Worm (Caenorhabditis elegans): Measurements from ENCODE around the gene nhr-93.

Gene nhr-93

ce11 chrV:3535260-3535659, 2.9 kb downstream of the nhr-93 start, which contains the start of gene nhr-221:
Gene nhr-221, minus strand, starts transcription at chrV:3535360.
- TF ChIP-seq efl-1 (optimal IDR thresholded peaks at IDR 0.05) (no peak), efl-1 (GFP tag; optimal IDR thresholded peaks at IDR 0.05 in 1 of 2) (peak in 1 of 2 experiments; percentile 47), fos-1 (tag; optimal IDR thresholded peaks at IDR 0.05) (no peak)

- TF ChIP-seq nhr-20 (tag; optimal IDR thresholded peaks at IDR 0.05) (no peak), unc-86 (tag; optimal IDR thresholded peaks at IDR 0.05) (no peak), zag-1 (tag; optimal IDR thresholded peaks at IDR 0.05) (no peak), fkh-8 (tag; optimal IDR thresholded peaks at IDR 0.05) (peak; percentile 35)
These were observed 7.8 kb downstream of the nhr-93 start, which contains the start of gene srbc-66 for ce11 chrV:3530403-3530802. Gene srbc-66, plus strand, starts transcription at chrV:3530703.

ce11 chrV:3526882-3527281, 11.3 kb downstream of the nhr-93 start, which contains the start of gene str-260:
Gene str-260, plus strand, starts transcription at chrV:3527182.
- TF ChIP-seq irx-1 (tag; optimal IDR thresholded peaks at IDR 0.05) (no peak), C34B4.2 (tag; optimal IDR thresholded peaks at IDR 0.05) (no peak), aha-1 (tag; optimal IDR thresholded peaks at IDR 0.05) (no peak), ceh-82 (tag; optimal IDR thresholded peaks at IDR 0.05) (no peak), tbx-2 (tag; optimal IDR thresholded peaks at IDR 0.05) (no peak), lin-15B (tag; optimal IDR thresholded peaks at IDR 0.05) (no peak), hlh-4 (tag; optimal IDR thresholded peaks at IDR 0.05) (no peak), egl-13 (tag; optimal IDR thresholded peaks at IDR 0.05) (no peak), nhr-76 (tag; optimal IDR thresholded peaks at IDR 0.05) (no peak), nhr-20 (tag; optimal IDR thresholded peaks at IDR 0.05) (no peak), hpl-2 (GFP tag; optimal IDR thresholded peaks at IDR 0.05) (no peak)

- TF ChIP-seq nhr-28 (tag; optimal IDR thresholded peaks at IDR 0.05): no peak
- TF ChIP-seq ets-5 (GFP tag; IDR thresholded peaks at IDR 0.05): no peak
- TF ChIP-seq fkh-10 (GFP tag; optimal IDR thresholded peaks at IDR 0.05): no peak
- no peak for TF ChIP-seq nhr-20 (tag; optimal IDR thresholded peaks at IDR 0.05)
- no peak for TF ChIP-seq nhr-71 (tag; optimal IDR thresholded peaks at IDR 0.05)
These were observed 13.2 kb downstream of the nhr-93 start, which contains the start of gene T24A6.7 for ce11 chrV:3524970-3525369. Gene T24A6.7, plus strand, starts transcription at chrV:3525270.

ce11 chrV:3523262-3523661, 14.9 kb downstream of the nhr-93 start, which contains the start of gene irg-1:
Gene irg-1, plus strand, starts transcription at chrV:3523587.
- TF ChIP-seq elt-2 (tag; optimal IDR thresholded peaks at IDR 0.05) (peak; percentile 37), unc-86 (tag; optimal IDR thresholded peaks at IDR 0.05) (no peak)

- TF ChIP-seq ztf-11 (tag; optimal IDR thresholded peaks at IDR 0.05) (no peak), pqm-1 (tag; optimal IDR thresholded peaks at IDR 0.05) (no peak), mep-1 (tag; optimal IDR thresholded peaks at IDR 0.05) (no peak), mef-2 (tag; optimal IDR thresholded peaks at IDR 0.05) (no peak), isw-1 (GFP tag; IDR thresholded peaks at IDR 0.05) (no peak), lin-15B (tag; optimal IDR thresholded peaks at IDR 0.05) (no peak), sox-4 (tag; optimal IDR thresholded peaks at IDR 0.05) (no peak), zip-4 (GFP tag; optimal IDR thresholded peaks at IDR 0.05) (no peak), F16B12.6 (tag; optimal IDR thresholded peaks at IDR 0.05) (no peak), ces-1 (GFP tag; optimal IDR thresholded peaks at IDR 0.05) (no peak), egl-13 (tag; optimal IDR thresholded peaks at IDR 0.05) (no peak), unc-62 (GFP tag; optimal IDR thresholded peaks at IDR 0.05) (no peak), tbx-2 (tag; optimal IDR thresholded peaks at IDR 0.05) (no peak), nhr-85 (tag) (no peak)
These were observed 20.3 kb downstream of the nhr-93 start, which contains the start of gene str-227 for ce11 chrV:3517889-3518288. Gene str-227, plus strand, starts transcription at chrV:3518189.

Data from whole organism, L1 larva.